Worm (Caenorhabditis elegans): ENCODE data around the gene C49A9.5.

DNA sequence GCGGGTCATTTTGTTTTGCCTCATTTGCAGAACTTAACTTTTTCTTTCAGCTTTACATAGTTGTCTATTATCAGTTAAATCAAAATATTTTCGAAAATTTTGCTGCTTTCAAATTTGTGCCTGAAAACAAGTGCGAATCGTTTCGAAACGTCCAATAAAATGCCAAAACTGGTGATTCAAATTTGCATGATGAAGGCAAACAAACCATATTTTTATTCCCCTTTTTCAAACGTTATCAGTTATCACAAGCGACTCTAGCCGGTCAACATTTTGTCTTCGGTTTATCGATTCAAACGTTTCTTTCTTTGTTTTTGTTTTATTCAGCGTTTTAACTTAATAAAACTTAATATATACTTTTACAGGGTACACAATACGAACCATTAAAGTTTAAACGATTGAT is 2.9 kb upstream of the C49A9.5 start, which contains the start of the genes ugt-24 and C49A9.6:
- TF ChIP-seq ama-1 (optimal IDR thresholded peaks at IDR 0.05) = no peak
- no peak for TF ChIP-seq sox-2 (GFP tag; IDR thresholded peaks at IDR 0.05)
